Worm (Caenorhabditis elegans) whole organism, L4 larva: ENCODE measurements around the gene F47B8.3.

Experiments used
- F26F4.8 ChIP-seq: fragments of 200-800 bp; sonication (Bioruptor generic); conservative IDR thresholded peaks from 2 replicates; pipeline ENCODE4 v1.3.6; 2022; ENCODE audit warnings: missing genetic modification characterization, missing compliant biosample characterization
- F44E2.7 ChIP-seq: fragments of 200-800 bp; sonication (Bioruptor generic); IDR thresholded peaks from 2 replicates; pipeline ENCODE4 v2.1.2; 2022; ENCODE audit warnings: missing genetic modification characterization, missing compliant biosample characterization
- F49E8.2 ChIP-seq: sonication (generic microtip); optimal IDR thresholded peaks from 2 replicates; lab custom pipeline; 2016; ENCODE audit warnings: missing compliant biosample characterization, mild to moderate bottlenecking, missing genetic modification characterization, borderline replicate concordance
- R02D3.7 ChIP-seq: fragments of 150-350 bp; sonication (generic microtip); optimal IDR thresholded peaks from 3 replicates; lab custom pipeline; 2014; ENCODE audit warnings: missing biosample characterization, missing genetic modification characterization
- Y105C5A.15 ChIP-seq: fragments of 200-800 bp; sonication (Bioruptor generic); IDR thresholded peaks from 2 replicates; pipeline ENCODE4 v1.3.6; 2022; ENCODE audit warnings: missing genetic modification characterization, missing compliant biosample characterization
- ZK337.2 ChIP-seq: fragments of 200-800 bp; sonication (Bioruptor generic); IDR thresholded peaks from 2 replicates; pipeline ENCODE4 v1.3.6; 2022; ENCODE audit warnings: missing genetic modification reagents, missing genetic modification characterization, missing compliant biosample characterization
- ZK546.5 ChIP-seq, 2 experiments: sonication (generic microtip); optimal IDR thresholded peaks; 2 replicates each; lab custom pipeline; 2017; ENCODE audit warnings: missing biosample characterization in 2 of 2, missing genetic modification characterization in 2 of 2
- aha-1 ChIP-seq: fragments of 150-350 bp; peaks from one replicate; lab custom pipeline; 2014; ENCODE audit warnings: missing biosample characterization, missing genetic modification characterization
- ama-1 ChIP-seq: fragments of 150-350 bp; optimal IDR thresholded peaks from 2 replicates; lab custom pipeline; 2014; ENCODE audit warnings: inconsistent platforms, mixed read lengths
- ceh-28 ChIP-seq: fragments of 150-350 bp; optimal IDR thresholded peaks from 2 replicates; lab custom pipeline; 2014; ENCODE audit warnings: missing biosample characterization, missing genetic modification reagents, missing genetic modification characterization
- ceh-32 ChIP-seq: sonication (generic microtip); optimal IDR thresholded peaks from 2 replicates; lab custom pipeline; 2016; ENCODE audit warnings: mild to moderate bottlenecking, missing genetic modification characterization, missing compliant biosample characterization; ENCODE audit not compliant: poor library complexity
- ceh-44 ChIP-seq: fragments of 200-800 bp; sonication (Bioruptor generic); IDR thresholded peaks from 2 replicates; pipeline ENCODE4 v1.3.6; 2022; ENCODE audit warnings: missing genetic modification reagents, missing genetic modification characterization, missing compliant biosample characterization
- ceh-82 ChIP-seq: sonication (generic microtip); optimal IDR thresholded peaks from 2 replicates; lab custom pipeline; 2017; ENCODE audit warnings: missing biosample characterization, missing genetic modification characterization
- ctbp-1 ChIP-seq: fragments of 200-800 bp; sonication (Bioruptor generic); IDR thresholded peaks from 2 replicates; pipeline ENCODE4 v1.3.6; 2022; ENCODE audit warnings: missing genetic modification reagents, missing genetic modification characterization, missing compliant biosample characterization
- daf-19 ChIP-seq: fragments of 200-800 bp; sonication (Bioruptor generic); conservative IDR thresholded peaks from 2 replicates; pipeline ENCODE4 v1.3.6; 2022; ENCODE audit warnings: missing genetic modification characterization, missing compliant biosample characterization
- daf-8 ChIP-seq: fragments of 200-800 bp; sonication (Bioruptor generic); IDR thresholded peaks from 2 replicates; pipeline ENCODE4 v1.3.6; 2022; ENCODE audit warnings: missing genetic modification characterization, missing compliant biosample characterization
- dmd-8 ChIP-seq: fragments of 200-800 bp; sonication (Bioruptor generic); IDR thresholded peaks from 2 replicates; pipeline ENCODE4 v1.3.6; 2022; ENCODE audit warnings: missing genetic modification characterization, missing compliant biosample characterization
- dpl-1 ChIP-seq: fragments of 150-350 bp; optimal IDR thresholded peaks from 2 replicates; lab custom pipeline; 2014; ENCODE audit warnings: missing biosample characterization, missing genetic modification reagents, missing genetic modification characterization
- duxl-1 ChIP-seq: sonication (generic microtip); optimal IDR thresholded peaks from 2 replicates; lab custom pipeline; 2016; ENCODE audit warnings: mild to moderate bottlenecking, missing genetic modification characterization, moderate library complexity, missing compliant biosample characterization; ENCODE audit not compliant: poor library complexity
- gei-8 ChIP-seq: fragments of 200-800 bp; sonication (Bioruptor generic); optimal IDR thresholded peaks from 2 replicates; lab custom pipeline; 2018; ENCODE audit warnings: mild to moderate bottlenecking, missing genetic modification characterization, missing compliant biosample characterization
- hif-1 ChIP-seq, 2 experiments: sonication (generic microtip); optimal IDR thresholded peaks; 2 replicates each; lab custom pipeline; 2016 to 2017; ENCODE audit warnings: missing compliant biosample characterization in 2 of 2, missing genetic modification characterization in 2 of 2, missing genetic modification reagents in 2 of 2, missing genotype in 2 of 2, mild to moderate bottlenecking in 1 of 2
- hmg-1.1 ChIP-seq: fragments of 200-800 bp; sonication (Bioruptor generic); IDR thresholded peaks from 2 replicates; pipeline ENCODE4 v1.3.6; 2022; ENCODE audit warnings: missing genetic modification reagents, missing genetic modification characterization, missing compliant biosample characterization
- lim-7 ChIP-seq: fragments of 200-800 bp; sonication (Bioruptor generic); IDR thresholded peaks from 2 replicates; pipeline ENCODE4 v1.3.6; 2022; ENCODE audit warnings: missing genetic modification characterization, missing compliant biosample characterization
- lin-29 ChIP-seq: fragments of 200-800 bp; sonication (Bioruptor generic); IDR thresholded peaks from 2 replicates; pipeline ENCODE4 v1.3.6; 2022; ENCODE audit warnings: missing genetic modification reagents, missing genetic modification characterization, missing compliant biosample characterization
- lir-3 ChIP-seq: sonication (generic microtip); optimal IDR thresholded peaks from 2 replicates; lab custom pipeline; 2016; ENCODE audit warnings: mild to moderate bottlenecking, missing genetic modification characterization, missing compliant biosample characterization
- madf-5 ChIP-seq, 2 experiments: fragments of 200-800 bp; sonication (Bioruptor generic); IDR thresholded peaks; 2 replicates each; pipeline ENCODE4 v1.3.6; 2022; ENCODE audit warnings: missing compliant biosample characterization in 2 of 2, missing genetic modification characterization in 2 of 2
- mdl-1 ChIP-seq, 2 experiments: fragments of 150-350 bp in 1 of 2; sonication (generic microtip) in 1 of 2; optimal IDR thresholded peaks; 2 replicates each; lab custom pipeline; 2014 to 2017; ENCODE audit warnings: missing biosample characterization in 2 of 2, missing genetic modification characterization in 2 of 2
- mdt-29 ChIP-seq: fragments of 200-800 bp; sonication (Bioruptor generic); IDR thresholded peaks from 2 replicates; pipeline ENCODE4 v1.3.6; 2022; ENCODE audit warnings: missing genetic modification reagents, missing genetic modification characterization, missing compliant biosample characterization
- mes-2 ChIP-seq: sonication (generic microtip); optimal IDR thresholded peaks from 2 replicates; lab custom pipeline; 2016; ENCODE audit warnings: missing genotype, mild to moderate bottlenecking, missing genetic modification characterization, missing compliant biosample characterization; ENCODE audit not compliant: poor library complexity, severe bottlenecking
- mxl-2 ChIP-seq: fragments of 200-800 bp; sonication (Bioruptor generic); conservative IDR thresholded peaks from 2 replicates; pipeline ENCODE4 v1.3.6; 2022; ENCODE audit warnings: missing genetic modification reagents, missing genetic modification characterization, missing compliant biosample characterization
- mxl-3 ChIP-seq: fragments of 200-800 bp; sonication (Bioruptor generic); optimal IDR thresholded peaks from 2 replicates; lab custom pipeline; 2018; ENCODE audit warnings: mild to moderate bottlenecking, missing genetic modification characterization, missing compliant biosample characterization
- nhr-102 ChIP-seq: sonication (generic microtip); optimal IDR thresholded peaks from 2 replicates; lab custom pipeline; 2016; ENCODE audit warnings: mild to moderate bottlenecking, missing genetic modification characterization, moderate library complexity, missing compliant biosample characterization
- nhr-111 ChIP-seq: fragments of 200-800 bp; sonication (Bioruptor generic); optimal IDR thresholded peaks from 2 replicates; lab custom pipeline; 2018; ENCODE audit warnings: mild to moderate bottlenecking, missing genetic modification characterization, missing compliant biosample characterization
- nhr-237 ChIP-seq: sonication (generic microtip); optimal IDR thresholded peaks from 2 replicates; lab custom pipeline; 2017; ENCODE audit warnings: missing biosample characterization, missing genetic modification characterization
- nhr-25 ChIP-seq: sonication (generic microtip); optimal IDR thresholded peaks from 2 replicates; lab custom pipeline; 2017; ENCODE audit warnings: missing genetic modification characterization, mild to moderate bottlenecking, missing compliant biosample characterization, antibody characterized with exemption, moderate library complexity, borderline replicate concordance; ENCODE audit not compliant: insufficient read depth
- nhr-42 ChIP-seq: fragments of 200-800 bp; sonication (Bioruptor generic); IDR thresholded peaks from 2 replicates; pipeline ENCODE4 v1.3.6; 2022; ENCODE audit warnings: missing genetic modification characterization, missing compliant biosample characterization
- nhr-6 ChIP-seq: fragments of 150-350 bp; optimal IDR thresholded peaks from 2 replicates; lab custom pipeline; 2014; ENCODE audit warnings: missing biosample characterization, missing genetic modification characterization
- nhr-77 ChIP-seq: fragments of 150-350 bp; optimal IDR thresholded peaks from 2 replicates; lab custom pipeline; 2014; ENCODE audit warnings: missing biosample characterization, missing genetic modification characterization
- php-3 ChIP-seq: fragments of 200-800 bp; sonication (Bioruptor generic); IDR thresholded peaks from 2 replicates; pipeline ENCODE4 v1.3.6; 2022; ENCODE audit warnings: missing genetic modification reagents, missing genetic modification characterization, missing compliant biosample characterization
- pqm-1 ChIP-seq: sonication (generic microtip); optimal IDR thresholded peaks from 2 replicates; lab custom pipeline; 2017; ENCODE audit warnings: missing biosample characterization, missing genetic modification characterization
- rbr-2 ChIP-seq: sonication (generic microtip); optimal IDR thresholded peaks from 2 replicates; lab custom pipeline; 2016; ENCODE audit warnings: missing genotype, missing genetic modification characterization, missing compliant biosample characterization
- sdz-12 ChIP-seq: fragments of 200-800 bp; sonication (Bioruptor generic); optimal IDR thresholded peaks from 2 replicates; lab custom pipeline; 2018; ENCODE audit warnings: mild to moderate bottlenecking, missing genetic modification characterization, missing compliant biosample characterization
- set-16 ChIP-seq: fragments of 200-800 bp; sonication (Bioruptor generic); IDR thresholded peaks from 2 replicates; pipeline ENCODE4 v1.3.6; 2022; ENCODE audit warnings: missing genetic modification reagents, missing genetic modification characterization, missing compliant biosample characterization
- skn-1 ChIP-seq: fragments of 150-350 bp; optimal IDR thresholded peaks from 2 replicates; lab custom pipeline; 2014; ENCODE audit warnings: missing biosample characterization, missing genetic modification characterization
- tra-1 ChIP-seq: fragments of 200-800 bp; sonication (Bioruptor generic); IDR thresholded peaks from 2 replicates; pipeline ENCODE4 v1.3.6; 2022; ENCODE audit warnings: missing genetic modification reagents, missing genetic modification characterization, missing compliant biosample characterization
- unc-39 ChIP-seq: sonication (generic microtip); optimal IDR thresholded peaks from 2 replicates; lab custom pipeline; 2017; ENCODE audit warnings: missing biosample characterization, missing genetic modification characterization
- unc-62 ChIP-seq, 3 experiments: fragments of 150-350 bp in 1 of 3; sonication (generic microtip); optimal IDR thresholded peaks in 2 of 3; peaks in 1 of 3; 1 replicate in 1 of 3; 2 replicates in 2 of 3; lab custom pipeline; 2014 to 2017; ENCODE audit warnings: missing biosample characterization in 3 of 3, missing genetic modification characterization in 3 of 3, missing genetic modification reagents in 3 of 3, missing genotype in 1 of 3
- zfp-3 ChIP-seq: fragments of 200-800 bp; sonication (Bioruptor generic); conservative IDR thresholded peaks from 2 replicates; pipeline ENCODE4 v1.3.6; 2022; ENCODE audit warnings: missing genetic modification reagents, missing genetic modification characterization, missing compliant biosample characterization
- ztf-7 ChIP-seq: fragments of 150-350 bp; optimal IDR thresholded peaks from 2 replicates; lab custom pipeline; 2014; ENCODE audit warnings: missing biosample characterization, missing genetic modification characterization

F47B8.3 gene

ce11 chrV:14354258-14354877, 31.6 kb upstream of the F47B8.3 start, which contains the start of gene Y49A3A.3 (continued):
- peak; percentile 59 for TF ChIP-seq nhr-25 (tag; lab: Kevin White, UChicago)
- peak; percentile 58 for TF ChIP-seq nhr-237 (tag; lab: Kevin White, UChicago)
- TF ChIP-seq mdt-29 (GFP tag; lab: Robert Waterston, UW), result no peak; the same call in 1 of the 2 replicates
- TF ChIP-seq mxl-3, result peak; percentile 9
- TF ChIP-seq nhr-42 (GFP tag; lab: Robert Waterston, UW), result 0 out of 2 replicates have a peak, but pooled peaks have one; percentile 27
- no peak for TF ChIP-seq F49E8.2 (tag; lab: Kevin White, UChicago)
- TF ChIP-seq unc-62 (GFP tag; optimal IDR thresholded peaks at IDR 0.05 in 1 of 2; lab: Kevin White, UChicago), result peak in 1 of 2 experiments; percentile 94
- no peak for TF ChIP-seq unc-62 (tag; optimal IDR thresholded peaks at IDR 0.05; lab: Kevin White, UChicago)
- TF ChIP-seq php-3 (GFP tag; lab: Robert Waterston, UW), result no peak; the same call in 1 of the 2 replicates
- no peak for TF ChIP-seq ztf-7 (tag; lab: Kevin White, UChicago)
- peak; percentile 82; the same call in 1 of the 2 replicates for TF ChIP-seq zfp-3 (GFP tag; lab: Robert Waterston, UW)
- no peak for TF ChIP-seq lim-7 (GFP tag; lab: Robert Waterston, UW)
- TF ChIP-seq nhr-102, result peak; percentile 91
- no peak for TF ChIP-seq skn-1
- TF ChIP-seq ZK546.5 (tag; optimal IDR thresholded peaks at IDR 0.05; lab: Kevin White, UChicago), result peak in 1 of 2 experiments; percentile 2
- no peak for TF ChIP-seq unc-39 (tag; lab: Kevin White, UChicago)
- no peak for TF ChIP-seq dpl-1 (GFP tag; lab: Kevin White, UChicago)
- TF ChIP-seq R02D3.7 (tag; lab: Kevin White, UChicago), result no peak
- TF ChIP-seq nhr-6 (tag; lab: Kevin White, UChicago), result peak; percentile 56
- TF ChIP-seq rbr-2 (tag; lab: Kevin White, UChicago), result no peak
- no peak for TF ChIP-seq lir-3 (tag; lab: Kevin White, UChicago)
- TF ChIP-seq F44E2.7, result no peak
- no peak for TF ChIP-seq ceh-44 (GFP tag; lab: Robert Waterston, UW)
- no peak for TF ChIP-seq mdl-1 (tag; optimal IDR thresholded peaks at IDR 0.05; lab: Kevin White, UChicago)
- TF ChIP-seq nhr-77 (tag; lab: Kevin White, UChicago), result no peak
- TF ChIP-seq hmg-1.1 (GFP tag; lab: Robert Waterston, UW), result peak; percentile 37; the same call in 1 of the 2 replicates
- TF ChIP-seq hif-1 (tag; optimal IDR thresholded peaks at IDR 0.05; lab: Kevin White, UChicago), result no peak
- TF ChIP-seq F26F4.8 (GFP tag; lab: Robert Waterston, UW), result peak; percentile 27; the same call in 1 of the 2 replicates
- TF ChIP-seq daf-8 (GFP tag; lab: Robert Waterston, UW), result no peak
- peak; percentile 37 for TF ChIP-seq duxl-1 (tag; lab: Kevin White, UChicago)
- TF ChIP-seq ceh-28 (tag; lab: Kevin White, UChicago), result no peak
- TF ChIP-seq daf-19 (GFP tag; lab: Robert Waterston, UW), result no peak
- no peak for TF ChIP-seq ceh-32 (tag; lab: Kevin White, UChicago)
- TF ChIP-seq sdz-12 (GFP tag; lab: Kevin White, UChicago), result peak; percentile 85
- TF ChIP-seq ZK337.2 (GFP tag; lab: Robert Waterston, UW), result no peak
- no peak for TF ChIP-seq lin-29
- TF ChIP-seq mes-2 (tag; lab: Kevin White, UChicago), result peak; percentile 31
- TF ChIP-seq ctbp-1 (GFP tag; lab: Robert Waterston, UW), result peak; percentile 40; the same call in 1 of the 2 replicates
- TF ChIP-seq nhr-111 (GFP tag; lab: Kevin White, UChicago), result peak; percentile 28
- TF ChIP-seq mxl-2 (GFP tag; lab: Robert Waterston, UW), result 0 out of 2 replicates have a peak, but pooled peaks have one; percentile 7
- peak; percentile 80 for TF ChIP-seq ama-1 (lab: Kevin White, UChicago)
- TF ChIP-seq set-16, result no peak
- TF ChIP-seq ceh-82, result no peak
- no peak for TF ChIP-seq pqm-1 (tag; lab: Kevin White, UChicago)
- TF ChIP-seq madf-5 (GFP tag; IDR thresholded peaks at IDR 0.05; lab: Robert Waterston, UW), result 0 out of 4 replicates have a peak, but pooled peaks have one; percentile 3 to 18
- TF ChIP-seq gei-8 (GFP tag; lab: Kevin White, UChicago), result no peak
- TF ChIP-seq dmd-8, result no peak
- TF ChIP-seq aha-1 (tag; lab: Kevin White, UChicago), result peak; percentile 94
- peak; percentile 49; the same call in 1 of the 2 replicates for TF ChIP-seq Y105C5A.15 (GFP tag; lab: Robert Waterston, UW)
- no peak for TF ChIP-seq tra-1 (GFP tag; lab: Robert Waterston, UW)
